Fruit fly (Drosophila melanogaster): ENCODE data around the gene Idh3g.

The Idh3g gene

dm6 chr3R:25661531-25662193 lies 19.0 kb upstream of the Idh3g start, which contains the start of gene RASSF8 (continued):
- no peak for TF ChIP-seq CG16779 (tag; optimal IDR thresholded peaks at IDR 0.05)
- peak; percentile 15 for TF ChIP-seq pdm3 (GFP tag; optimal IDR thresholded peaks at IDR 0.05)
- TF ChIP-seq fd59A (GFP tag; optimal IDR thresholded peaks at IDR 0.05): no peak
- TF ChIP-seq CG11762 (GFP tag; optimal IDR thresholded peaks at IDR 0.05; ENCODE audit: insufficient read depth): peak; percentile 1
- peak; percentile 25; the same call in 1 of the 3 replicates for TF ChIP-seq CG8119 (GFP tag; IDR thresholded peaks at IDR 0.05)
- TF ChIP-seq eg (GFP tag; IDR thresholded peaks at IDR 0.05): peak; percentile 7; the same call in 1 of the 3 replicates
- no peak for TF ChIP-seq salr (GFP tag; optimal IDR thresholded peaks at IDR 0.05)
- no peak for TF ChIP-seq Lpt (GFP tag; optimal IDR thresholded peaks at IDR 0.05)

- TF ChIP-seq Hr4 (GFP tag; optimal IDR thresholded peaks at IDR 0.05) (peak; percentile 12), eg (GFP tag; IDR thresholded peaks at IDR 0.05) (0 out of 3 replicates have a peak, but pooled peaks have one; percentile 11), Eip75B (GFP tag; optimal IDR thresholded peaks at IDR 0.05) (no peak)
These were observed 18.3 kb upstream of the Idh3g start for dm6 chr3R:25662358-25662757.

- TF ChIP-seq Lpt (GFP tag; optimal IDR thresholded peaks at IDR 0.05): no peak
- no peak for TF ChIP-seq CG6163 (GFP tag; IDR thresholded peaks at IDR 0.05)
- TF ChIP-seq Sox102F (GFP tag; optimal IDR thresholded peaks at IDR 0.05): no peak
- TF ChIP-seq Blimp-1 (GFP tag; optimal IDR thresholded peaks at IDR 0.05): no peak
- TF ChIP-seq CG3032 (tag; optimal IDR thresholded peaks at IDR 0.05): no peak
- TF ChIP-seq Hr4 (GFP tag; optimal IDR thresholded peaks at IDR 0.05): no peak
- TF ChIP-seq CG8632 (GFP tag; optimal IDR thresholded peaks at IDR 0.05): no peak
- TF ChIP-seq topi (GFP tag; optimal IDR thresholded peaks at IDR 0.05): no peak
- no peak for TF ChIP-seq eg (GFP tag; IDR thresholded peaks at IDR 0.05)
These were observed 15.1 kb upstream of the Idh3g start, which contains the start of gene Lgr3 for dm6 chr3R:25665509-25665908. TSS of gene Lgr3 (plus strand) at chr3R:25665809.

dm6 chr3R:25678489-25679082 lies 2.1 kb upstream of the Idh3g start, which contains the start of the genes CG4730 and CG5039:
TSS of gene CG4730 (minus strand) at chr3R:25678682.
TSS of gene CG5039 (plus strand) at chr3R:25678683.
- TF ChIP-seq fkh (GFP tag; optimal IDR thresholded peaks at IDR 0.05) (peak; percentile 83), Eip75B (GFP tag; optimal IDR thresholded peaks at IDR 0.05) (no peak), Met (GFP tag; optimal IDR thresholded peaks at IDR 0.05) (no peak), vri (GFP tag; optimal IDR thresholded peaks at IDR 0.05) (peak; percentile 32), lz (GFP tag; optimal IDR thresholded peaks at IDR 0.05) (no peak)

dm6 chr3R:25684859-25685258 lies 4.2 kb downstream of the Idh3g start, which contains the start of gene RpL27:
TSS of gene RpL27 (minus strand) at chr3R:25685051.
- TF ChIP-seq svp (GFP tag) (peak; percentile 66), Blimp-1 (GFP tag; optimal IDR thresholded peaks at IDR 0.05) (peak; percentile 66), CG10669 (GFP tag; optimal IDR thresholded peaks at IDR 0.05) (peak; percentile 55), net (GFP tag; optimal IDR thresholded peaks at IDR 0.05) (peak; percentile 74), CG6163 (GFP tag; IDR thresholded peaks at IDR 0.05) (peak; percentile 80), CG15336 (GFP tag; IDR thresholded peaks at IDR 0.05) (peak; percentile 21; the same call in 1 of the 2 replicates), cyc (GFP tag; optimal IDR thresholded peaks at IDR 0.05) (peak; percentile 70), fkh (GFP tag; optimal IDR thresholded peaks at IDR 0.05) (no peak), Eip75B (GFP tag; optimal IDR thresholded peaks at IDR 0.05) (peak; percentile 71), Sox14 (GFP tag; optimal IDR thresholded peaks at IDR 0.05) (peak; percentile 58), fd85E (GFP tag; optimal IDR thresholded peaks at IDR 0.05) (peak; percentile 80), CG6792 (GFP tag; optimal IDR thresholded peaks at IDR 0.05) (peak; percentile 61), ss (GFP tag; optimal IDR thresholded peaks at IDR 0.05) (peak; percentile 65 to 81), CG6808 (GFP tag; optimal IDR thresholded peaks at IDR 0.05) (peak; percentile 73), Met (GFP tag; optimal IDR thresholded peaks at IDR 0.05) (peak; percentile 75), Ets96B (tag; optimal IDR thresholded peaks at IDR 0.05) (peak; percentile 39), CG3032 (tag; optimal IDR thresholded peaks at IDR 0.05) (peak; percentile 52), pdm3 (GFP tag; optimal IDR thresholded peaks at IDR 0.05) (peak; percentile 62), lz (GFP tag; optimal IDR thresholded peaks at IDR 0.05) (peak; percentile 78), Gug (GFP tag; IDR thresholded peaks at IDR 0.05) (no peak), spab (GFP tag; optimal IDR thresholded peaks at IDR 0.05) (peak; percentile 32), CG16779 (tag; optimal IDR thresholded peaks at IDR 0.05) (no peak), CG3919 (GFP tag; optimal IDR thresholded peaks at IDR 0.05) (peak; percentile 75), CG11294 (GFP tag; IDR thresholded peaks at IDR 0.05) (no peak), OdsH (GFP tag; optimal IDR thresholded peaks at IDR 0.05) (peak; percentile 67), CG10631 (GFP tag; optimal IDR thresholded peaks at IDR 0.05) (no peak), dsx (GFP tag; optimal IDR thresholded peaks at IDR 0.05; ENCODE audit: poor library complexity, severe bottlenecking) (no peak), CG11902 (GFP tag; optimal IDR thresholded peaks at IDR 0.05) (no peak), CG8319 (GFP tag; optimal IDR thresholded peaks at IDR 0.05) (peak; percentile 47)

Data from whole organism, prepupa.